Worm (Caenorhabditis elegans): Measurements from ENCODE around the gene Y39F10A.3.

Y39F10A.3 gene

DNA sequence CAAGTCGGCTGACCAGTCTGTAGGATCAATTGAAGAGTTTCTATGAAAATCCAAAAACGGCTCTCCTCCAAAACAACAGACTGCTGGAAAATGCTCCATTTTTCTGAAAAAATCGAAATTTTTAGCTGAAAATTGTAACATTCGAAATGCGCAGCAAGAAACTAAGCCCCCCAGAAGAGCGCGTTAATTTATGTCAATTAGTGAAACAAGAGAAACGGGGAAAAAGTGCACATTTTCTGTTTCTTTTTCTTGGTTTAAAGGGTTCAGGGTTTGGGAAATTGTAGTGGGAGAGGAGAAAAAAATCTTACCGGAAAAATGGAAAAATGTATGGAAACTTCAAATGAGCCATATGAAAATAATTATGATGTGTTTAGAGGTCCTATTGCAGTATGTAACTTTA, 17.6 kb downstream of the Y39F10A.3 start, which contains the start of gene C08G5.7:
TSS of gene C08G5.7 (minus strand) at position 101 of the 400 bp plus-strand sequence.
- TF ChIP-seq ceh-16 (tag; optimal IDR thresholded peaks at IDR 0.05): no peak
- no peak for TF ChIP-seq lin-39 (tag; optimal IDR thresholded peaks at IDR 0.05)
- TF ChIP-seq nhr-25 (tag; optimal IDR thresholded peaks at IDR 0.05): no peak
- no peak for TF ChIP-seq dmd-4 (tag; optimal IDR thresholded peaks at IDR 0.05)
- TF ChIP-seq nhr-21 (tag; optimal IDR thresholded peaks at IDR 0.05): no peak
- no peak for TF ChIP-seq mab-5 (tag; optimal IDR thresholded peaks at IDR 0.05)
- no peak for TF ChIP-seq ztf-11 (tag; optimal IDR thresholded peaks at IDR 0.05)
- TF ChIP-seq blmp-1 (tag; optimal IDR thresholded peaks at IDR 0.05; ENCODE audit: insufficient read depth): no peak
- no peak for TF ChIP-seq F13H6.1 (tag; optimal IDR thresholded peaks at IDR 0.05)
- no peak for TF ChIP-seq sem-4 (tag; optimal IDR thresholded peaks at IDR 0.05)
- TF ChIP-seq lin-13 (GFP tag; optimal IDR thresholded peaks at IDR 0.05): no peak
- no peak for TF ChIP-seq crh-2 (tag; optimal IDR thresholded peaks at IDR 0.05)
- no peak for TF ChIP-seq sma-9 (GFP tag; optimal IDR thresholded peaks at IDR 0.05)
- TF ChIP-seq sma-9 (tag; optimal IDR thresholded peaks at IDR 0.05): no peak
- no peak for TF ChIP-seq lin-11 (tag; optimal IDR thresholded peaks at IDR 0.05)
- TF ChIP-seq nhr-129 (tag; optimal IDR thresholded peaks at IDR 0.05): no peak
- no peak for TF ChIP-seq R02D3.7 (tag; optimal IDR thresholded peaks at IDR 0.05)
- TF ChIP-seq ztf-4 (tag; optimal IDR thresholded peaks at IDR 0.05): no peak
- TF ChIP-seq unc-55 (GFP tag; optimal IDR thresholded peaks at IDR 0.05): no peak

DNA sequence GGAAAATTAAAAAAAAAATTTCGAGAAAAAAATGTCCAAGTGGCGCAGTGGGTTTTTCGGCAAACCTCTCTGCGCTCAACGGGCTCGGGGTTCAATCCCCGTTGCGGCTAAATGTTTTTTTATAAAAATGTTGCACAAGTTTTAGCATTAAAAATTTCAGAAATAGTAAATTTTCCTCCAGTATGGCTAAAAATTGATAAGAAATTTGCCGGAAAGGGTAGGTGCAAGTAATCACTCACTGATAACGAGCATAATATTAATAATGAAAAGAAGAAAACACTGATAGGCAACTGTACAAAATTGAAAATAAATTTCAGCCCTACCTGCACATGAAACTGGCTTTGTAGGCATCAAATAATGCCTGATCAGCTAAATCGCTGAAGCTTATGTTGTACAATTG, 18.4 kb downstream of the Y39F10A.3 start:
- TF ChIP-seq fos-1 (tag; optimal IDR thresholded peaks at IDR 0.05): peak; percentile 67
- TF ChIP-seq lin-13 (GFP tag; optimal IDR thresholded peaks at IDR 0.05): no peak
- no peak for TF ChIP-seq aly-2 (tag; optimal IDR thresholded peaks at IDR 0.05)

DNA sequence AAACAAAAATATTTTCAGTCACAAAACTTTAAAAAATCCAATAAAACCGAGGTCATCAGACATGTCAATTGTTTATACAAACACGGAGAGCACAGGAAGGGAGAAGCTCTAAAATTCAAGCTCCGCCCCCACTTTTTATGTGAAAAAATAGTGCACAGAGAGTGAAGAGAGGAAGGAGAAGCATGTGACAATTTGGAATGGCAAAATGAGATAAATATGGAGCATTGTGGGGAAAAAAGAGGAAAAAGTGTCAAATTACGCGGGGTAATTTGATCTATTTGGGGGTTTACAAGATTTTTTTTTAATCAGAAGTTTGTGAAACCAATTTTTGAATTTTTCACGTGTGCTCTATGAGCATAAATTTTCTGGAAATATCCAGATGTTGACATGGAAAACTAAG, 19.9 kb downstream of the Y39F10A.3 start:
- no peak for TF ChIP-seq lin-11 (tag; optimal IDR thresholded peaks at IDR 0.05)
- no peak for TF ChIP-seq elt-1 (tag; optimal IDR thresholded peaks at IDR 0.05)
- TF ChIP-seq unc-39 (tag; optimal IDR thresholded peaks at IDR 0.05): no peak
- TF ChIP-seq ceh-82 (tag; optimal IDR thresholded peaks at IDR 0.05): no peak
- TF ChIP-seq ZK546.5 (tag; optimal IDR thresholded peaks at IDR 0.05): no peak
- TF ChIP-seq unc-55 (GFP tag; optimal IDR thresholded peaks at IDR 0.05): no peak
- no peak for TF ChIP-seq zag-1 (tag; optimal IDR thresholded peaks at IDR 0.05)
- TF ChIP-seq aly-2 (tag; optimal IDR thresholded peaks at IDR 0.05): no peak
- no peak for TF ChIP-seq ama-1 (optimal IDR thresholded peaks at IDR 0.05)
- no peak for TF ChIP-seq ztf-11 (tag; optimal IDR thresholded peaks at IDR 0.05)
- TF ChIP-seq mbf-1 (tag; optimal IDR thresholded peaks at IDR 0.05): no peak
- no peak for TF ChIP-seq nhr-23 (tag; optimal IDR thresholded peaks at IDR 0.05)
- TF ChIP-seq dmd-4 (tag; optimal IDR thresholded peaks at IDR 0.05): no peak
- TF ChIP-seq ceh-16 (tag; optimal IDR thresholded peaks at IDR 0.05): no peak
- TF ChIP-seq nhr-25 (tag; optimal IDR thresholded peaks at IDR 0.05): no peak
- no peak for TF ChIP-seq elt-3 (tag; optimal IDR thresholded peaks at IDR 0.05)
- TF ChIP-seq sma-9 (GFP tag; optimal IDR thresholded peaks at IDR 0.05): peak; percentile 60
- no peak for TF ChIP-seq sma-9 (tag; optimal IDR thresholded peaks at IDR 0.05)
- TF ChIP-seq snpc-4 (tag; optimal IDR thresholded peaks at IDR 0.05): no peak
- peak; percentile 28 for TF ChIP-seq C34F6.9 (tag; optimal IDR thresholded peaks at IDR 0.05)
- no peak for TF ChIP-seq nhr-21 (tag; optimal IDR thresholded peaks at IDR 0.05)
- no peak for TF ChIP-seq skn-1 (tag; optimal IDR thresholded peaks at IDR 0.05)
- TF ChIP-seq crh-2 (tag; optimal IDR thresholded peaks at IDR 0.05): peak; percentile 11
- no peak for TF ChIP-seq mdl-1 (tag; optimal IDR thresholded peaks at IDR 0.05)
- no peak for TF ChIP-seq ztf-1 (GFP tag; conservative IDR thresholded peaks at IDR 0.05)
- no peak for TF ChIP-seq gmeb-1 (tag; optimal IDR thresholded peaks at IDR 0.05)
- TF ChIP-seq nhr-12 (tag; optimal IDR thresholded peaks at IDR 0.05): no peak
- TF ChIP-seq blmp-1 (tag; optimal IDR thresholded peaks at IDR 0.05; ENCODE audit: insufficient read depth): no peak
- TF ChIP-seq sem-4 (tag; optimal IDR thresholded peaks at IDR 0.05): no peak
- no peak for TF ChIP-seq mab-5 (tag; optimal IDR thresholded peaks at IDR 0.05)
- no peak for TF ChIP-seq unc-62 (GFP tag; optimal IDR thresholded peaks at IDR 0.05)
- peak; percentile 63 for TF ChIP-seq F13H6.1 (tag; optimal IDR thresholded peaks at IDR 0.05)
- TF ChIP-seq nhr-129 (tag; optimal IDR thresholded peaks at IDR 0.05): peak; percentile 13
- TF ChIP-seq alr-1 (tag; optimal IDR thresholded peaks at IDR 0.05): no peak
- no peak for TF ChIP-seq nhr-11 (tag; optimal IDR thresholded peaks at IDR 0.05)
- no peak for TF ChIP-seq sma-3 (GFP tag; optimal IDR thresholded peaks at IDR 0.05)
- TF ChIP-seq ztf-4 (tag; optimal IDR thresholded peaks at IDR 0.05): no peak
- TF ChIP-seq nhr-6 (tag; optimal IDR thresholded peaks at IDR 0.05): no peak
- TF ChIP-seq lsy-2 (tag; optimal IDR thresholded peaks at IDR 0.05): peak; percentile 1 to 42
- no peak for TF ChIP-seq R02D3.7 (tag; optimal IDR thresholded peaks at IDR 0.05)
- TF ChIP-seq Y55F3AM.14 (GFP tag; optimal IDR thresholded peaks at IDR 0.05): no peak
